Worm (Caenorhabditis elegans) whole organism, L1 larva: ENCODE data around the gene M04B2.7.

Source experiments
- C16A3.4 ChIP-seq: fragments of 150-350 bp; optimal IDR thresholded peaks from 2 replicates; lab custom pipeline; 2014; ENCODE audit warnings: missing biosample characterization, missing genetic modification characterization
- alr-1 ChIP-seq: fragments of 200-800 bp; sonication (Bioruptor generic); optimal IDR thresholded peaks from 2 replicates; lab custom pipeline; 2018; ENCODE audit warnings: borderline replicate concordance, mild to moderate bottlenecking, missing genetic modification characterization, missing compliant biosample characterization
- aly-2 ChIP-seq: fragments of 150-350 bp; optimal IDR thresholded peaks from 2 replicates; lab custom pipeline; 2014; ENCODE audit warnings: missing biosample characterization, missing genetic modification characterization
- ama-1 ChIP-seq: fragments of 150-350 bp; optimal IDR thresholded peaks from 2 replicates; lab custom pipeline; 2014
- blmp-1 ChIP-seq: fragments of 150-350 bp; optimal IDR thresholded peaks from 2 replicates; lab custom pipeline; 2014; ENCODE audit warnings: missing biosample characterization, missing genetic modification characterization
- ceh-82 ChIP-seq, 3 experiments: fragments of 150-350 bp in 1 of 3; sonication (generic microtip) in 2 of 3; optimal IDR thresholded peaks; 2 replicates each; lab custom pipeline; 2014 to 2017; ENCODE audit warnings: missing biosample characterization in 3 of 3, missing genetic modification characterization in 3 of 3
- ceh-90 ChIP-seq: sonication (generic microtip); optimal IDR thresholded peaks from 2 replicates; lab custom pipeline; 2016; ENCODE audit warnings: missing genetic modification characterization, missing compliant biosample characterization
- dpl-1 ChIP-seq, 3 experiments: fragments of 150-350 bp in 2 of 3; sonication (generic microtip) in 1 of 3; optimal IDR thresholded peaks; 2 replicates each; lab custom pipeline; 2014 to 2017; ENCODE audit warnings: missing biosample characterization in 3 of 3, missing genetic modification characterization in 3 of 3, missing genetic modification reagents in 3 of 3
- dsc-1 ChIP-seq: sonication (generic microtip); optimal IDR thresholded peaks from 2 replicates; lab custom pipeline; 2016; ENCODE audit warnings: mild to moderate bottlenecking, missing genetic modification characterization, missing compliant biosample characterization
- efl-1 ChIP-seq, 4 experiments: fragments of 150-350 bp; optimal IDR thresholded peaks in 3 of 4; peaks in 1 of 4; 1 replicate in 1 of 4; 2 replicates in 3 of 4; lab custom pipeline; 2014; ENCODE audit warnings: missing biosample characterization in 2 of 4, missing genetic modification characterization in 2 of 4, missing genetic modification reagents in 2 of 4
- egl-13 ChIP-seq: sonication (generic microtip); optimal IDR thresholded peaks from 2 replicates; lab custom pipeline; 2016; ENCODE audit warnings: missing genotype, missing genetic modification reagents, missing genetic modification characterization, missing compliant biosample characterization
- fkh-10 ChIP-seq: sonication (generic microtip); optimal IDR thresholded peaks from 2 replicates; lab custom pipeline; 2017; ENCODE audit warnings: missing biosample characterization, missing genetic modification reagents, missing genetic modification characterization
- fkh-4 ChIP-seq: sonication (generic microtip); optimal IDR thresholded peaks from 2 replicates; lab custom pipeline; 2016; ENCODE audit warnings: missing compliant biosample characterization, missing genetic modification characterization, borderline replicate concordance
- fkh-8 ChIP-seq: sonication (generic microtip); optimal IDR thresholded peaks from 2 replicates; lab custom pipeline; 2016; ENCODE audit warnings: mild to moderate bottlenecking, missing genetic modification characterization, missing compliant biosample characterization
- fos-1 ChIP-seq: fragments of 150-350 bp; optimal IDR thresholded peaks from 2 replicates; lab custom pipeline; 2014; ENCODE audit warnings: missing biosample characterization, missing genetic modification characterization
- hlh-17 ChIP-seq: fragments of 200-800 bp; sonication (Bioruptor generic); optimal IDR thresholded peaks from 2 replicates; lab custom pipeline; 2018; ENCODE audit warnings: missing genetic modification characterization, mild to moderate bottlenecking, missing compliant biosample characterization, moderate library complexity, borderline replicate concordance
- lin-14 ChIP-seq: fragments of 200-800 bp; sonication (Bioruptor generic); optimal IDR thresholded peaks from 2 replicates; lab custom pipeline; 2018; ENCODE audit warnings: mild to moderate bottlenecking, missing genetic modification characterization, moderate library complexity, missing compliant biosample characterization
- lin-15B ChIP-seq: fragments of 150-350 bp; sonication (generic microtip); optimal IDR thresholded peaks from 3 replicates; lab custom pipeline; 2014; ENCODE audit warnings: missing biosample characterization, missing genetic modification characterization
- lin-39 ChIP-seq: fragments of 150-350 bp; optimal IDR thresholded peaks from 2 replicates; lab custom pipeline; 2014; ENCODE audit warnings: missing biosample characterization, missing genetic modification reagents, missing genetic modification characterization
- lir-3 ChIP-seq: sonication (generic microtip); optimal IDR thresholded peaks from 2 replicates; lab custom pipeline; 2016; ENCODE audit warnings: mild to moderate bottlenecking, missing genetic modification characterization, moderate library complexity, missing compliant biosample characterization; ENCODE audit not compliant: poor library complexity
- lsy-2 ChIP-seq, 2 experiments: fragments of 150-350 bp; optimal IDR thresholded peaks; 2 replicates each; lab custom pipeline; 2014; ENCODE audit warnings: missing biosample characterization in 2 of 2, missing genetic modification characterization in 2 of 2
- mdl-1 ChIP-seq, 2 experiments: fragments of 150-350 bp; optimal IDR thresholded peaks; 2 replicates each; lab custom pipeline; 2014 to 2017; ENCODE audit warnings: missing biosample characterization in 2 of 2, missing genetic modification characterization in 2 of 2, inconsistent platforms in 1 of 2
- mef-2 ChIP-seq: fragments of 150-350 bp; optimal IDR thresholded peaks from 2 replicates; lab custom pipeline; 2014; ENCODE audit warnings: missing biosample characterization, missing genetic modification characterization
- mep-1 ChIP-seq: fragments of 150-350 bp; optimal IDR thresholded peaks from 2 replicates; lab custom pipeline; 2014; ENCODE audit warnings: missing biosample characterization, missing genetic modification characterization
- nhr-19 ChIP-seq: fragments of 200-800 bp; sonication (Bioruptor generic); conservative IDR thresholded peaks from 2 replicates; pipeline ENCODE4 v1.3.6; 2022; ENCODE audit warnings: missing genetic modification characterization, missing compliant biosample characterization
- nhr-47 ChIP-seq: sonication (generic microtip); optimal IDR thresholded peaks from 2 replicates; lab custom pipeline; 2016; ENCODE audit warnings: mild to moderate bottlenecking, missing genetic modification characterization, moderate library complexity, missing compliant biosample characterization
- nhr-71 ChIP-seq: sonication (generic microtip); optimal IDR thresholded peaks from 2 replicates; lab custom pipeline; 2016; ENCODE audit warnings: mild to moderate bottlenecking, missing genetic modification characterization, moderate library complexity, missing compliant biosample characterization
- nhr-77 ChIP-seq: fragments of 150-350 bp; optimal IDR thresholded peaks from 2 replicates; lab custom pipeline; 2014; ENCODE audit warnings: missing biosample characterization, missing genetic modification characterization
- nhr-84 ChIP-seq: sonication (generic microtip); optimal IDR thresholded peaks from 2 replicates; lab custom pipeline; 2017; ENCODE audit warnings: missing biosample characterization, missing genetic modification characterization
- nhr-85 ChIP-seq: sonication (generic microtip); peaks from one replicate; lab custom pipeline; 2016; ENCODE audit warnings: missing genetic modification characterization, inconsistent platforms, missing compliant biosample characterization
- pag-3 ChIP-seq: sonication (generic microtip); optimal IDR thresholded peaks from 2 replicates; lab custom pipeline; 2017; ENCODE audit warnings: missing genetic modification characterization, mild to moderate bottlenecking, missing compliant biosample characterization, antibody characterized with exemption, borderline replicate concordance; ENCODE audit not compliant: insufficient read depth
- pax-3 ChIP-seq: fragments of 200-800 bp; sonication (Bioruptor generic); optimal IDR thresholded peaks from 2 replicates; lab custom pipeline; 2018; ENCODE audit warnings: mild to moderate bottlenecking, missing genetic modification characterization, moderate library complexity, missing compliant biosample characterization
- rnt-1 ChIP-seq: sonication (generic microtip); optimal IDR thresholded peaks from 2 replicates; lab custom pipeline; 2016; ENCODE audit warnings: mild to moderate bottlenecking, missing genetic modification characterization, moderate library complexity, missing compliant biosample characterization
- skn-1 ChIP-seq: fragments of 150-350 bp; optimal IDR thresholded peaks from 2 replicates; lab custom pipeline; 2014; ENCODE audit warnings: missing biosample characterization, missing genetic modification characterization
- snpc-4 ChIP-seq: fragments of 150-350 bp; optimal IDR thresholded peaks from 2 replicates; lab custom pipeline; 2014; ENCODE audit warnings: missing biosample characterization, missing genetic modification characterization
- sox-4 ChIP-seq: sonication (generic microtip); optimal IDR thresholded peaks from 2 replicates; lab custom pipeline; 2016; ENCODE audit warnings: missing genetic modification characterization, missing compliant biosample characterization
- sup-37 ChIP-seq: fragments of 200-800 bp; sonication (Bioruptor generic); optimal IDR thresholded peaks from 2 replicates; lab custom pipeline; 2018; ENCODE audit warnings: mild to moderate bottlenecking, missing genetic modification characterization, missing compliant biosample characterization
- swsn-7 ChIP-seq: sonication (generic microtip); optimal IDR thresholded peaks from 2 replicates; lab custom pipeline; 2016; ENCODE audit warnings: missing genetic modification characterization, missing compliant biosample characterization
- tbx-2 ChIP-seq: sonication (generic microtip); optimal IDR thresholded peaks from 2 replicates; lab custom pipeline; 2016; ENCODE audit warnings: missing genetic modification characterization, missing compliant biosample characterization
- unc-130 ChIP-seq: fragments of 150-350 bp; optimal IDR thresholded peaks from 2 replicates; lab custom pipeline; 2017; ENCODE audit warnings: missing biosample characterization, missing genetic modification characterization, inconsistent platforms
- unc-30 ChIP-seq: sonication (generic microtip); optimal IDR thresholded peaks from 2 replicates; lab custom pipeline; 2017; ENCODE audit warnings: missing biosample characterization, missing genetic modification characterization
- unc-86 ChIP-seq: sonication (generic microtip); optimal IDR thresholded peaks from 2 replicates; lab custom pipeline; 2016; ENCODE audit warnings: missing genetic modification characterization, missing compliant biosample characterization
- vab-15 ChIP-seq: sonication (generic microtip); optimal IDR thresholded peaks from 2 replicates; lab custom pipeline; 2017; ENCODE audit warnings: missing genotype, mild to moderate bottlenecking, missing genetic modification characterization, missing compliant biosample characterization
- xbp-1 ChIP-seq: sonication (generic microtip); optimal IDR thresholded peaks from 2 replicates; lab custom pipeline; 2016; ENCODE audit warnings: missing genetic modification characterization, missing compliant biosample characterization
- ztf-4 ChIP-seq: fragments of 150-350 bp; optimal IDR thresholded peaks from 2 replicates; lab custom pipeline; 2014; ENCODE audit warnings: missing biosample characterization, missing genetic modification characterization

Gene M04B2.7

ce11 chrIV:11549694-11550093, 1.1 kb upstream of the M04B2.7 start (continued):
- no peak for TF ChIP-seq fkh-10 (GFP tag; lab: Kevin White, UChicago)
- peak in 1 of 2 experiments; percentile 89 for TF ChIP-seq mdl-1 (tag; optimal IDR thresholded peaks at IDR 0.05; lab: Kevin White, UChicago)
- TF ChIP-seq nhr-84 (tag; lab: Kevin White, UChicago) = no peak

DNA sequence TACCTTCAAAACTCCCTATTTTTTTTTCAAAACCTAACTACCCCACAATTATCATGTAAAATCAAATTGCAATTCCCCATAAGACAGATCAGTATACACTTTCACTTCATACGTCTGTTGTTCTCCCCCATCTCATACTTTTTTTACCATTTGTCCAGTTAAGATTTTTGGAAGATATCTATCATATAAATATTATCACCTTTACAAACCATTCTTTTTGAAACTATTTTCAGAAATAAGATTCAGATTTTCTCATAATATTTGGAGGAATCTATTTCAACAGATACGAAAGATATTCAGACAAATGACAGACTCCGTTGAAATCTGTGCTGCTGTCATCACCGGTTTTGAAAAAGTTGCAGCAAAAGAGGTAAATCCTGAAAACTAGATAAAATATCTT, 20.8 kb downstream of the M04B2.7 start, which contains the start of gene M04B2.2:
M04B2.2 (plus strand) TSS at position 301 of the 400 bp plus-strand sequence.
- peak; percentile 12 for TF ChIP-seq nhr-85
- peak; percentile 3 for TF ChIP-seq lin-39 (tag; lab: Kevin White, UChicago)
- TF ChIP-seq lir-3 (tag; lab: Kevin White, UChicago) = peak; percentile 7
- TF ChIP-seq aly-2 = peak; percentile 29
- no peak for TF ChIP-seq alr-1
- no peak for TF ChIP-seq swsn-7 (tag; lab: Kevin White, UChicago)
- no peak for TF ChIP-seq lsy-2 (tag; optimal IDR thresholded peaks at IDR 0.05; lab: Kevin White, UChicago)
- peak; percentile 20 for TF ChIP-seq nhr-47 (tag; lab: Kevin White, UChicago)
- no peak for TF ChIP-seq fkh-4
- no peak for TF ChIP-seq sox-4 (tag; lab: Kevin White, UChicago)
- no peak for TF ChIP-seq dpl-1 (GFP tag; optimal IDR thresholded peaks at IDR 0.05; lab: Kevin White, UChicago)
- TF ChIP-seq ztf-4 (tag; lab: Kevin White, UChicago) = no peak
- peak; percentile 47 for TF ChIP-seq ama-1 (lab: Kevin White, UChicago)
- TF ChIP-seq nhr-71 (tag; lab: Kevin White, UChicago) = peak; percentile 7

ce11 chrIV:11526189-11526588, 22.4 kb downstream of the M04B2.7 start:
- TF ChIP-seq unc-130 (tag; lab: Kevin White, UChicago) = no peak
- TF ChIP-seq nhr-85 = peak; percentile 50
- no peak for TF ChIP-seq nhr-84 (tag; lab: Kevin White, UChicago)
- TF ChIP-seq vab-15 (tag; lab: Kevin White, UChicago) = no peak
- TF ChIP-seq lin-15B = no peak
- TF ChIP-seq, all 84 proteins: peak for 1

DNA sequence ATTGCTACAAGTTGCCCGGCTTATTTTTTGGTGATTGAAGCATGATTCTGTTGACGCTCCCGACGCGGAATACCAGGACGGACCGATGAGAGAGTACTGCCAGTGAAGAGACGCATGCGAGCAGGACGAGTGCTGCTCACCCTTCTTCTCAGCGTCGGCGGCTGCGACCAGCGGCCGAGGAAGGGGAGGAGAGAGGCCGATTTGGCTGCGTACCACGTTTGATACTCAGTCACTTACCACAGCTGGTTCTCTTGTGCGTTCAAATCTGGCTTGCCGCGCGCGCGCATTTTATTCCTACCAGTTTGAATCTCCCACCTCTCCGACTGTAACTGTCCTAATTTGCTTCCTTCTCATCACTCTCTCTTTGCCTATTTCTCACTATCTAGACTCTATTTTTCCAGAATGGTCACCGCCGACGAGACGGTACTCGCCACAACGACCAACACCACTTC, 24.3 kb downstream of the M04B2.7 start, which contains the start of gene mep-1:
mep-1 (plus strand) TSS at position 402 of the 452 bp plus-strand sequence.
- TF ChIP-seq efl-1 (optimal IDR thresholded peaks at IDR 0.05; lab: Kevin White, UChicago) (peak; percentile 60 to 62), efl-1 (GFP tag; optimal IDR thresholded peaks at IDR 0.05 in 1 of 2; lab: Kevin White, UChicago) (peak; percentile 47 to 92), aly-2 (peak; percentile 8), xbp-1 (peak; percentile 63), unc-86 (peak; percentile 52), sox-4 (tag; lab: Kevin White, UChicago) (no peak), tbx-2 (tag; lab: Kevin White, UChicago) (peak; percentile 33), nhr-77 (tag; lab: Kevin White, UChicago) (peak; percentile 49), blmp-1 (tag; lab: Kevin White, UChicago) (no peak), egl-13 (tag; lab: Kevin White, UChicago) (peak; percentile 49), nhr-47 (tag; lab: Kevin White, UChicago) (peak; percentile 63), nhr-71 (tag; lab: Kevin White, UChicago) (peak; percentile 73), fkh-4 (peak; percentile 28), snpc-4 (peak; percentile 34), unc-30 (no peak), mep-1 (peak; percentile 65), fos-1 (tag; lab: Kevin White, UChicago) (peak; percentile 32), fkh-8 (peak; percentile 84), nhr-19 (GFP tag; lab: Robert Waterston, UW) (peak; percentile 61), lin-14 (peak; percentile 91), sup-37 (GFP tag; lab: Kevin White, UChicago) (no peak), rnt-1 (tag; lab: Kevin White, UChicago) (peak; percentile 87), ceh-90 (tag; lab: Kevin White, UChicago) (no peak), ceh-82 (tag; optimal IDR thresholded peaks at IDR 0.05; lab: Kevin White, UChicago) (peak; percentile 14 to 77 (median 57)), C16A3.4 (peak; percentile 42), lir-3 (tag; lab: Kevin White, UChicago) (peak; percentile 95), hlh-17 (no peak), dsc-1 (tag; lab: Kevin White, UChicago) (peak; percentile 47), mef-2 (tag; lab: Kevin White, UChicago) (peak; percentile 20), skn-1 (tag; lab: Kevin White, UChicago) (peak; percentile 66), pag-3 (tag; lab: Kevin White, UChicago) (no peak), pax-3 (no peak), swsn-7 (tag; lab: Kevin White, UChicago) (peak; percentile 75), lin-15B (peak; percentile 67), ama-1 (lab: Kevin White, UChicago) (peak; percentile 20)
